Fruit fly (Drosophila melanogaster) whole organism, prepupa: ENCODE results near the gene ldbr.

ENCODE experiments used
- Blimp-1 ChIP-seq: fragments of 200-800 bp; sonication (Bioruptor generic); optimal IDR thresholded peaks from 3 replicates; lab custom pipeline; 2017; ENCODE audit warnings: missing biosample characterization, missing genetic modification characterization, mild to moderate bottlenecking, moderate library complexity, missing genetic modification reagents
- CG10631 ChIP-seq: fragments of 200-800 bp; sonication (Bioruptor generic); optimal IDR thresholded peaks from 2 replicates; lab custom pipeline; 2016; ENCODE audit warnings: missing biosample characterization, missing genetic modification characterization
- CG10669 ChIP-seq: fragments of 200-800 bp; sonication (Bioruptor generic); optimal IDR thresholded peaks from 3 replicates; lab custom pipeline; 2018; ENCODE audit warnings: missing biosample characterization, mild to moderate bottlenecking, missing genetic modification characterization, moderate library complexity
- CG11294 ChIP-seq: fragments of 200-800 bp; sonication (Bioruptor generic); IDR thresholded peaks from 2 replicates; pipeline ENCODE4 v1.3.6; 2022; ENCODE audit warnings: missing biosample characterization, missing genetic modification characterization
- CG11762 ChIP-seq: fragments of 200-800 bp; sonication (Bioruptor generic); optimal IDR thresholded peaks from 3 replicates; lab custom pipeline; 2016; ENCODE audit warnings: missing biosample characterization, missing genetic modification characterization; ENCODE audit not compliant: insufficient read depth
- CG11902 ChIP-seq: fragments of 200-800 bp; sonication (Bioruptor generic); optimal IDR thresholded peaks from 3 replicates; lab custom pipeline; 2016; ENCODE audit warnings: missing biosample characterization, missing genetic modification characterization
- CG16779 ChIP-seq: fragments of 200-800 bp; sonication (Bioruptor generic); optimal IDR thresholded peaks from 3 replicates; lab custom pipeline; 2017; ENCODE audit warnings: missing biosample characterization, mild to moderate bottlenecking, missing genetic modification characterization
- CG32006 ChIP-seq: fragments of 200-800 bp; sonication (Bioruptor generic); optimal IDR thresholded peaks from 3 replicates; lab custom pipeline; 2017; ENCODE audit warnings: missing biosample characterization, mild to moderate bottlenecking, missing genetic modification characterization
- CG34406 ChIP-seq: fragments of 200-800 bp; sonication (Bioruptor generic); optimal IDR thresholded peaks from 3 replicates; lab custom pipeline; 2016; ENCODE audit warnings: missing biosample characterization, missing genetic modification characterization
- CG3919 ChIP-seq: fragments of 200-800 bp; sonication (Bioruptor generic); optimal IDR thresholded peaks from 3 replicates; lab custom pipeline; 2016; ENCODE audit warnings: missing biosample characterization, missing genetic modification characterization
- CG4318 ChIP-seq: fragments of 200-800 bp; sonication (Bioruptor generic); optimal IDR thresholded peaks from 3 replicates; lab custom pipeline; 2017; ENCODE audit warnings: missing biosample characterization, mild to moderate bottlenecking, missing genetic modification characterization
- CG6163 ChIP-seq: fragments of 200-800 bp; sonication (Bioruptor generic); IDR thresholded peaks from 3 replicates; pipeline ENCODE4 v1.3.6; 2022; ENCODE audit warnings: missing biosample characterization, missing genetic modification characterization
- CG6276 ChIP-seq: fragments of 200-800 bp; sonication (Bioruptor generic); optimal IDR thresholded peaks from 2 replicates; lab custom pipeline; 2017; ENCODE audit warnings: missing biosample characterization, mild to moderate bottlenecking, missing genetic modification characterization
- CG6792 ChIP-seq: fragments of 200-800 bp; sonication (Bioruptor generic); optimal IDR thresholded peaks from 3 replicates; lab custom pipeline; 2016; ENCODE audit warnings: missing biosample characterization, missing genetic modification characterization
- CG6854 ChIP-seq: fragments of 200-800 bp; sonication (Bioruptor generic); optimal IDR thresholded peaks from 2 replicates; lab custom pipeline; 2017; ENCODE audit warnings: missing biosample characterization, mild to moderate bottlenecking, missing genetic modification characterization
- CG7368 ChIP-seq: fragments of 200-800 bp; sonication (Bioruptor generic); optimal IDR thresholded peaks from 3 replicates; lab custom pipeline; 2016; ENCODE audit warnings: missing biosample characterization, missing genetic modification characterization
- CG8119 ChIP-seq: fragments of 200-800 bp; sonication (Bioruptor generic); IDR thresholded peaks from 3 replicates; pipeline ENCODE4 v1.3.6; 2022; ENCODE audit warnings: missing biosample characterization, missing genetic modification characterization
- CG8319 ChIP-seq: fragments of 200-800 bp; sonication (Bioruptor generic); optimal IDR thresholded peaks from 3 replicates; lab custom pipeline; 2016; ENCODE audit warnings: missing biosample characterization, missing genetic modification characterization
- CG8632 ChIP-seq: fragments of 200-800 bp; sonication (Bioruptor generic); optimal IDR thresholded peaks from 3 replicates; lab custom pipeline; 2016; ENCODE audit warnings: missing biosample characterization, missing genetic modification characterization
- Eip75B ChIP-seq: fragments of 200-800 bp; sonication (Bioruptor generic); optimal IDR thresholded peaks from 3 replicates; lab custom pipeline; 2016; ENCODE audit warnings: missing biosample characterization, missing genetic modification characterization
- Eip78C ChIP-seq: fragments of 200-800 bp; sonication (Bioruptor generic); peaks from one replicate; lab custom pipeline; 2016; ENCODE audit warnings: missing biosample characterization, missing genetic modification characterization
- Eip93F ChIP-seq: fragments of 200-800 bp; sonication (Bioruptor generic); optimal IDR thresholded peaks from 2 replicates; lab custom pipeline; 2016; ENCODE audit warnings: missing biosample characterization, mild to moderate bottlenecking, missing genetic modification characterization
- Ets21C ChIP-seq: fragments of 200-800 bp; sonication (Bioruptor generic); optimal IDR thresholded peaks from 3 replicates; lab custom pipeline; 2016; ENCODE audit warnings: missing biosample characterization, missing genetic modification characterization
- Ets96B ChIP-seq: fragments of 200-800 bp; optimal IDR thresholded peaks from 2 replicates; lab custom pipeline; 2019; ENCODE audit warnings: missing biosample characterization, mild to moderate bottlenecking, missing genetic modification characterization, moderate library complexity
- Gug ChIP-seq: fragments of 200-800 bp; sonication (Bioruptor generic); IDR thresholded peaks from 2 replicates; pipeline ENCODE4 v1.3.6; 2022; ENCODE audit warnings: missing biosample characterization, missing genetic modification characterization
- Hr38 ChIP-seq: sonication (Bioruptor generic); optimal IDR thresholded peaks from 2 replicates; lab custom pipeline; 2016; ENCODE audit warnings: missing biosample characterization, missing genetic modification characterization
- Hr4 ChIP-seq: fragments of 200-800 bp; sonication (Bioruptor generic); optimal IDR thresholded peaks from 3 replicates; lab custom pipeline; 2016; ENCODE audit warnings: missing biosample characterization, missing genetic modification characterization
- Lpt ChIP-seq: fragments of 200-800 bp; sonication (Bioruptor generic); optimal IDR thresholded peaks from 3 replicates; lab custom pipeline; 2016; ENCODE audit warnings: missing biosample characterization, missing genetic modification characterization
- Met ChIP-seq: fragments of 200-800 bp; sonication (Bioruptor generic); optimal IDR thresholded peaks from 3 replicates; lab custom pipeline; 2016; ENCODE audit warnings: missing biosample characterization, missing genetic modification characterization
- OdsH ChIP-seq: fragments of 200-800 bp; sonication (Bioruptor generic); optimal IDR thresholded peaks from 3 replicates; lab custom pipeline; 2016; ENCODE audit warnings: missing biosample characterization, missing genetic modification characterization
- Smox ChIP-seq: fragments of 200-800 bp; sonication (Bioruptor generic); optimal IDR thresholded peaks from 3 replicates; lab custom pipeline; 2016; ENCODE audit warnings: missing biosample characterization, missing genetic modification characterization
- Sox15 ChIP-seq: fragments of 200-800 bp; sonication (Bioruptor generic); optimal IDR thresholded peaks from 3 replicates; lab custom pipeline; 2016; ENCODE audit warnings: missing biosample characterization, missing genetic modification characterization
- achi ChIP-seq: fragments of 200-800 bp; sonication (Bioruptor generic); optimal IDR thresholded peaks from 3 replicates; lab custom pipeline; 2016; ENCODE audit warnings: missing biosample characterization, missing genetic modification characterization
- acj6 ChIP-seq: fragments of 200-800 bp; sonication (Bioruptor generic); optimal IDR thresholded peaks from 3 replicates; lab custom pipeline; 2016; ENCODE audit warnings: missing biosample characterization, missing genetic modification characterization
- cyc ChIP-seq: fragments of 200-800 bp; sonication (Bioruptor generic); optimal IDR thresholded peaks from 3 replicates; lab custom pipeline; 2016; ENCODE audit warnings: missing biosample characterization, missing genetic modification characterization
- dac ChIP-seq: fragments of 200-800 bp; sonication (Bioruptor generic); optimal IDR thresholded peaks from 2 replicates; lab custom pipeline; 2017; ENCODE audit warnings: missing biosample characterization, mild to moderate bottlenecking, missing genetic modification characterization
- dsx ChIP-seq: fragments of 200-800 bp; optimal IDR thresholded peaks from 3 replicates; lab custom pipeline; 2019; ENCODE audit warnings: missing biosample characterization, mild to moderate bottlenecking, missing genetic modification characterization, moderate library complexity; ENCODE audit not compliant: poor library complexity, severe bottlenecking
- eg ChIP-seq: fragments of 200-800 bp; sonication (Bioruptor generic); IDR thresholded peaks from 3 replicates; pipeline ENCODE4 v1.3.6; 2022; ENCODE audit warnings: missing biosample characterization, missing genetic modification characterization
- esn ChIP-seq: fragments of 200-800 bp; sonication (Bioruptor generic); optimal IDR thresholded peaks from 2 replicates; lab custom pipeline; 2016; ENCODE audit warnings: missing biosample characterization, mild to moderate bottlenecking, missing genetic modification characterization, moderate library complexity
- fd59A ChIP-seq: fragments of 200-800 bp; sonication (Bioruptor generic); optimal IDR thresholded peaks from 2 replicates; lab custom pipeline; 2017; ENCODE audit warnings: missing biosample characterization, mild to moderate bottlenecking, missing genetic modification characterization, missing genetic modification reagents
- fd85E ChIP-seq: fragments of 200-800 bp; sonication (Bioruptor generic); optimal IDR thresholded peaks from 3 replicates; lab custom pipeline; 2016; ENCODE audit warnings: missing biosample characterization, missing genetic modification characterization
- fkh ChIP-seq: fragments of 200-800 bp; sonication (Bioruptor generic); optimal IDR thresholded peaks from 3 replicates; lab custom pipeline; 2017; ENCODE audit warnings: missing biosample characterization, mild to moderate bottlenecking, missing genetic modification characterization, moderate library complexity
- net ChIP-seq: fragments of 200-800 bp; sonication (Bioruptor generic); optimal IDR thresholded peaks from 3 replicates; lab custom pipeline; 2016; ENCODE audit warnings: missing biosample characterization, missing genetic modification characterization
- pdm3 ChIP-seq: fragments of 200-800 bp; sonication (Bioruptor generic); optimal IDR thresholded peaks from 3 replicates; lab custom pipeline; 2016; ENCODE audit warnings: missing biosample characterization, missing genetic modification characterization
- salr ChIP-seq, 2 experiments: fragments of 200-800 bp; sonication (Bioruptor generic); optimal IDR thresholded peaks; 3 replicates each; lab custom pipeline; 2016 to 2018; ENCODE audit warnings: missing biosample characterization in 2 of 2, missing genetic modification characterization in 2 of 2, mild to moderate bottlenecking in 1 of 2
- spab ChIP-seq: fragments of 200-800 bp; sonication (Bioruptor generic); optimal IDR thresholded peaks from 2 replicates; lab custom pipeline; 2017; ENCODE audit warnings: missing biosample characterization, mild to moderate bottlenecking, missing genetic modification characterization, missing genetic modification reagents
- ss ChIP-seq, 2 experiments: fragments of 200-800 bp; sonication (Bioruptor generic); optimal IDR thresholded peaks; 2 replicates in 1 of 2; 3 replicates in 1 of 2; lab custom pipeline; 2017 to 2018; ENCODE audit warnings: mild to moderate bottlenecking in 2 of 2, missing biosample characterization in 2 of 2, missing genetic modification characterization in 2 of 2, moderate library complexity in 1 of 2
- svp ChIP-seq: fragments of 200-800 bp; sonication (Bioruptor generic); peaks from one replicate; lab custom pipeline; 2016; ENCODE audit warnings: missing biosample characterization, missing genetic modification characterization
- topi ChIP-seq: fragments of 200-800 bp; sonication (Bioruptor generic); optimal IDR thresholded peaks from 3 replicates; lab custom pipeline; 2016; ENCODE audit warnings: missing biosample characterization, missing genetic modification characterization
- vri ChIP-seq: fragments of 200-800 bp; sonication (Bioruptor generic); optimal IDR thresholded peaks from 3 replicates; lab custom pipeline; 2016; ENCODE audit warnings: missing biosample characterization, mild to moderate bottlenecking, missing genetic modification characterization

ldbr gene

DNA sequence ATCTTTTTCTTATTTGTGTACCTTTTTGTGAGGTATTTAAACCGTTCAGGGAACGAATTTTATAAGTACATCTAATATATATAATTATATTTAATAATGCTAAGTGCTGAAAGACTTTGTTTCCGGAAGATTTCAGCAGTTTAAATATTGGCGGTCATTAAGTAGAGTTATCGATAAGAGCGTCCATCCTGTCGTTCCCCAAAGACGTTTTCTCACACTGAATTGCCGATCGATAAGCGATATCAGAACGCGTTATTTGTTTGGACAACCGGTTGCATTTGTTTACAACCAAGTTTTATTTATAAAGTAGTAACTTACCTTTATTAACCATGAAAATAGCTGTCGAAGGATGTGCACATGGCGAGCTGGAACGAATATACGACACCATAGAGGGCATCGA, at the start of gene ldbr:
Gene ldbr, plus strand, starts transcription at position 238 of the 400 bp plus-strand sequence.
- peak; percentile 50 for TF ChIP-seq esn
- TF ChIP-seq vri (GFP tag; lab: Kevin White, UChicago) = peak; percentile 41
- TF ChIP-seq fkh = peak; percentile 91
- no peak for TF ChIP-seq Lpt (GFP tag; lab: Kevin White, UChicago)

DNA sequence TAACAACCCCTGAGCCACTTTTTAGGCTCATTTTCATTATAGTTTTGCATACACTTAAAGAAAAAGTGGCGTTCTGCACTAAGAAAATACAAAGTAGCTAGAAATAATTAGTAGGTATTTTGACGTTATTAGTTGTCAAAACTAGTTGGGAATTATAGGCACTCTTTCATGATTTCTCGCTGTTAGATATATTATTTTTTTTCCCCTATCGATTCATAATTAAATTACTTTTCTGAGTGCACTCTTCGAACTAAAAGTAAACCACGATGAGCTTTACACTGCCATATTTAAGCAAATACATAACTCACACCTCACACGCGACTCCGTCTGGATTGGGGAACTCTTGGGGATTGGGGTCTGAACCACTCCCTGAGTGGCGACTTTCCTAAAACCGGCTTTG, 48.9 kb upstream of the ldbr start:
- TF ChIP-seq Eip93F (GFP tag; lab: Kevin White, UChicago) (no peak), CG8632 (no peak), CG10669 (GFP tag; lab: Kevin White, UChicago) (peak; percentile 33), CG16779 (tag; lab: Kevin White, UChicago) (peak; percentile 25), CG10631 (GFP tag; lab: Kevin White, UChicago) (peak; percentile 26), CG11762 (GFP tag; lab: Kevin White, UChicago) (peak; percentile 60), Eip75B (GFP tag; lab: Kevin White, UChicago) (peak; percentile 69), Smox (GFP tag; lab: Kevin White, UChicago) (peak; percentile 57), OdsH (GFP tag; lab: Kevin White, UChicago) (peak; percentile 46), CG6163 (peak; percentile 88), svp (GFP tag; lab: Kevin White, UChicago) (peak; percentile 82), Hr4 (GFP tag; lab: Kevin White, UChicago) (peak; percentile 62), CG4318 (GFP tag; lab: Kevin White, UChicago) (no peak), net (peak; percentile 31), Blimp-1 (GFP tag; lab: Kevin White, UChicago) (peak; percentile 17), spab (no peak), acj6 (peak; percentile 47), CG7368 (peak; percentile 70), CG6792 (GFP tag; lab: Kevin White, UChicago) (peak; percentile 53), Eip78C (GFP tag; lab: Kevin White, UChicago) (peak; percentile 91), dsx (GFP tag; lab: Kevin White, UChicago) (peak; percentile 52), CG32006 (GFP tag; lab: Kevin White, UChicago) (peak; percentile 71), esn (peak; percentile 62), cyc (peak; percentile 77), CG8119 (peak; percentile 82), Gug (GFP tag; lab: Robert Waterston, UW) (peak; percentile 48; the same call in 1 of the 2 replicates), dac (GFP tag; lab: Kevin White, UChicago) (no peak), eg (peak; percentile 85), CG6276 (GFP tag; lab: Kevin White, UChicago) (peak; percentile 89), salr (GFP tag; optimal IDR thresholded peaks at IDR 0.05; lab: Kevin White, UChicago) (peak in 1 of 2 experiments; percentile 69), fd59A (GFP tag; lab: Kevin White, UChicago) (no peak), CG11294 (GFP tag; lab: Robert Waterston, UW) (no peak; the same call in 1 of the 2 replicates), CG11902 (GFP tag; lab: Kevin White, UChicago) (peak; percentile 33), Ets96B (peak; percentile 41), ss (GFP tag; optimal IDR thresholded peaks at IDR 0.05; lab: Kevin White, UChicago) (no peak), CG8319 (GFP tag; lab: Kevin White, UChicago) (peak; percentile 59), Met (GFP tag; lab: Kevin White, UChicago) (peak; percentile 53), pdm3 (peak; percentile 49), CG3919 (GFP tag; lab: Kevin White, UChicago) (peak; percentile 80), CG34406 (peak; percentile 45), Hr38 (GFP tag; lab: Kevin White, UChicago) (no peak), fd85E (GFP tag; lab: Kevin White, UChicago) (no peak), vri (GFP tag; lab: Kevin White, UChicago) (peak; percentile 17), Ets21C (GFP tag; lab: Kevin White, UChicago) (no peak), topi (GFP tag; lab: Kevin White, UChicago) (peak; percentile 78), Sox15 (no peak), achi (GFP tag; lab: Kevin White, UChicago) (peak; percentile 52), CG6854 (GFP tag; lab: Kevin White, UChicago) (peak; percentile 30)
